Worm (Caenorhabditis elegans) whole organism, L1 larva: ENCODE results near the gene C23G10.10.

Source experiments
- C16A3.4 ChIP-seq: fragments of 150-350 bp; optimal IDR thresholded peaks from 2 replicates; lab custom pipeline; 2014; ENCODE audit warnings: missing biosample characterization, missing genetic modification characterization
- C34B4.2 ChIP-seq: sonication (generic microtip); optimal IDR thresholded peaks from 2 replicates; lab custom pipeline; 2017; ENCODE audit warnings: mild to moderate bottlenecking, missing genetic modification characterization, missing compliant biosample characterization
- aly-2 ChIP-seq: fragments of 150-350 bp; optimal IDR thresholded peaks from 2 replicates; lab custom pipeline; 2014; ENCODE audit warnings: missing biosample characterization, missing genetic modification characterization
- ama-1 ChIP-seq: fragments of 150-350 bp; optimal IDR thresholded peaks from 2 replicates; lab custom pipeline; 2014
- blmp-1 ChIP-seq: fragments of 150-350 bp; optimal IDR thresholded peaks from 2 replicates; lab custom pipeline; 2014; ENCODE audit warnings: missing biosample characterization, missing genetic modification characterization
- ceh-63 ChIP-seq: fragments of 200-800 bp; sonication (Bioruptor generic); optimal IDR thresholded peaks from 2 replicates; lab custom pipeline; 2018; ENCODE audit warnings: mild to moderate bottlenecking, missing genetic modification characterization, missing compliant biosample characterization
- ceh-8 ChIP-seq: fragments of 200-800 bp; sonication (Bioruptor generic); optimal IDR thresholded peaks from 2 replicates; lab custom pipeline; 2018; ENCODE audit warnings: mild to moderate bottlenecking, missing genetic modification characterization, moderate library complexity, missing compliant biosample characterization
- ceh-88 ChIP-seq: fragments of 200-800 bp; sonication (Bioruptor generic); IDR thresholded peaks from 2 replicates; pipeline ENCODE4 v1.3.6; 2022; ENCODE audit warnings: missing genetic modification characterization, missing compliant biosample characterization
- dpl-1 ChIP-seq, 3 experiments: fragments of 150-350 bp in 2 of 3; sonication (generic microtip) in 1 of 3; optimal IDR thresholded peaks; 2 replicates each; lab custom pipeline; 2014 to 2017; ENCODE audit warnings: missing biosample characterization in 3 of 3, missing genetic modification characterization in 3 of 3, missing genetic modification reagents in 3 of 3
- dsc-1 ChIP-seq: sonication (generic microtip); optimal IDR thresholded peaks from 2 replicates; lab custom pipeline; 2016; ENCODE audit warnings: mild to moderate bottlenecking, missing genetic modification characterization, missing compliant biosample characterization
- efl-3 ChIP-seq: fragments of 200-800 bp; sonication (Bioruptor generic); optimal IDR thresholded peaks from 2 replicates; lab custom pipeline; 2018; ENCODE audit warnings: mild to moderate bottlenecking, missing genetic modification characterization, missing compliant biosample characterization
- egl-13 ChIP-seq: sonication (generic microtip); optimal IDR thresholded peaks from 2 replicates; lab custom pipeline; 2016; ENCODE audit warnings: missing genotype, missing genetic modification reagents, missing genetic modification characterization, missing compliant biosample characterization
- elt-2 ChIP-seq: sonication (generic microtip); optimal IDR thresholded peaks from 2 replicates; lab custom pipeline; 2016; ENCODE audit warnings: missing genetic modification characterization, mild to moderate bottlenecking, inconsistent platforms, missing compliant biosample characterization, missing genetic modification reagents
- elt-3 ChIP-seq, 6 experiments: fragments of 150-350 bp in 1 of 6; sonication (generic microtip); optimal IDR thresholded peaks; 2 replicates each; lab custom pipeline; 2017 to 2018; ENCODE audit warnings: missing biosample characterization in 6 of 6, missing genetic modification characterization in 6 of 6, inconsistent platforms in 1 of 6
- ets-5 ChIP-seq: fragments of 200-800 bp; sonication (Bioruptor generic); IDR thresholded peaks from 2 replicates; pipeline ENCODE4 v1.3.6; 2022; ENCODE audit warnings: missing genetic modification characterization, missing compliant biosample characterization
- fkh-10 ChIP-seq: sonication (generic microtip); optimal IDR thresholded peaks from 2 replicates; lab custom pipeline; 2017; ENCODE audit warnings: missing biosample characterization, missing genetic modification reagents, missing genetic modification characterization
- hlh-17 ChIP-seq: fragments of 200-800 bp; sonication (Bioruptor generic); optimal IDR thresholded peaks from 2 replicates; lab custom pipeline; 2018; ENCODE audit warnings: missing genetic modification characterization, mild to moderate bottlenecking, missing compliant biosample characterization, moderate library complexity, borderline replicate concordance
- hpl-2 ChIP-seq: fragments of 150-350 bp; optimal IDR thresholded peaks from 2 replicates; lab custom pipeline; 2014; ENCODE audit warnings: missing biosample characterization, missing genetic modification reagents, missing genetic modification characterization
- irx-1 ChIP-seq: sonication (generic microtip); optimal IDR thresholded peaks from 2 replicates; lab custom pipeline; 2016; ENCODE audit warnings: missing genetic modification characterization, missing compliant biosample characterization
- isw-1 ChIP-seq: fragments of 200-800 bp; sonication (Bioruptor generic); IDR thresholded peaks from 2 replicates; pipeline ENCODE4 v1.3.6; 2022; ENCODE audit warnings: missing genetic modification characterization, missing compliant biosample characterization
- lin-14 ChIP-seq: fragments of 200-800 bp; sonication (Bioruptor generic); optimal IDR thresholded peaks from 2 replicates; lab custom pipeline; 2018; ENCODE audit warnings: mild to moderate bottlenecking, missing genetic modification characterization, moderate library complexity, missing compliant biosample characterization
- lin-15B ChIP-seq: fragments of 150-350 bp; sonication (generic microtip); optimal IDR thresholded peaks from 3 replicates; lab custom pipeline; 2014; ENCODE audit warnings: missing biosample characterization, missing genetic modification characterization
- lin-35 ChIP-seq, 2 experiments: fragments of 150-350 bp; optimal IDR thresholded peaks; 2 replicates each; lab custom pipeline; 2014; ENCODE audit warnings: missing biosample characterization in 2 of 2, missing genetic modification characterization in 2 of 2, missing genetic modification reagents in 2 of 2
- lin-39 ChIP-seq: fragments of 150-350 bp; optimal IDR thresholded peaks from 2 replicates; lab custom pipeline; 2014; ENCODE audit warnings: missing biosample characterization, missing genetic modification reagents, missing genetic modification characterization
- mab-9 ChIP-seq: fragments of 200-800 bp; sonication (Bioruptor generic); IDR thresholded peaks from 2 replicates; pipeline ENCODE4 v1.3.6; 2022; ENCODE audit warnings: missing genetic modification reagents, missing genetic modification characterization, missing compliant biosample characterization
- mdl-1 ChIP-seq, 2 experiments: fragments of 150-350 bp; optimal IDR thresholded peaks; 2 replicates each; lab custom pipeline; 2014 to 2017; ENCODE audit warnings: missing biosample characterization in 2 of 2, missing genetic modification characterization in 2 of 2, inconsistent platforms in 1 of 2
- mef-2 ChIP-seq: fragments of 150-350 bp; optimal IDR thresholded peaks from 2 replicates; lab custom pipeline; 2014; ENCODE audit warnings: missing biosample characterization, missing genetic modification characterization
- nhr-11 ChIP-seq: fragments of 150-350 bp; optimal IDR thresholded peaks from 2 replicates; lab custom pipeline; 2014; ENCODE audit warnings: missing biosample characterization, missing genetic modification characterization
- nhr-12 ChIP-seq: sonication (generic microtip); optimal IDR thresholded peaks from 2 replicates; lab custom pipeline; 2017; ENCODE audit warnings: missing biosample characterization, missing genetic modification characterization
- nhr-71 ChIP-seq: sonication (generic microtip); optimal IDR thresholded peaks from 2 replicates; lab custom pipeline; 2016; ENCODE audit warnings: mild to moderate bottlenecking, missing genetic modification characterization, moderate library complexity, missing compliant biosample characterization
- nhr-76 ChIP-seq: sonication (generic microtip); optimal IDR thresholded peaks from 2 replicates; lab custom pipeline; 2017; ENCODE audit warnings: missing biosample characterization, missing genetic modification characterization
- nhr-84 ChIP-seq: sonication (generic microtip); optimal IDR thresholded peaks from 2 replicates; lab custom pipeline; 2017; ENCODE audit warnings: missing biosample characterization, missing genetic modification characterization
- nhr-85 ChIP-seq: sonication (generic microtip); peaks from one replicate; lab custom pipeline; 2016; ENCODE audit warnings: missing genetic modification characterization, inconsistent platforms, missing compliant biosample characterization
- nhr-90 ChIP-seq: sonication (generic microtip); optimal IDR thresholded peaks from 2 replicates; lab custom pipeline; 2016; ENCODE audit warnings: mild to moderate bottlenecking, missing genetic modification characterization, missing compliant biosample characterization; ENCODE audit not compliant: poor library complexity
- pag-3 ChIP-seq: sonication (generic microtip); optimal IDR thresholded peaks from 2 replicates; lab custom pipeline; 2017; ENCODE audit warnings: missing genetic modification characterization, mild to moderate bottlenecking, missing compliant biosample characterization, antibody characterized with exemption, borderline replicate concordance; ENCODE audit not compliant: insufficient read depth
- pqm-1 ChIP-seq: sonication (generic microtip); optimal IDR thresholded peaks from 3 replicates; lab custom pipeline; 2017; ENCODE audit warnings: missing biosample characterization, missing genetic modification characterization
- rnt-1 ChIP-seq: sonication (generic microtip); optimal IDR thresholded peaks from 2 replicates; lab custom pipeline; 2016; ENCODE audit warnings: mild to moderate bottlenecking, missing genetic modification characterization, moderate library complexity, missing compliant biosample characterization
- skn-1 ChIP-seq: fragments of 150-350 bp; optimal IDR thresholded peaks from 2 replicates; lab custom pipeline; 2014; ENCODE audit warnings: missing biosample characterization, missing genetic modification characterization
- snu-23 ChIP-seq: sonication (generic microtip); optimal IDR thresholded peaks from 2 replicates; lab custom pipeline; 2016; ENCODE audit warnings: missing genetic modification characterization, missing compliant biosample characterization
- sptf-1 ChIP-seq: fragments of 150-350 bp; optimal IDR thresholded peaks from 2 replicates; lab custom pipeline; 2014; ENCODE audit warnings: missing biosample characterization, missing genetic modification characterization
- swsn-7 ChIP-seq: sonication (generic microtip); optimal IDR thresholded peaks from 2 replicates; lab custom pipeline; 2016; ENCODE audit warnings: missing genetic modification characterization, missing compliant biosample characterization
- tlp-1 ChIP-seq: fragments of 150-350 bp; optimal IDR thresholded peaks from 2 replicates; lab custom pipeline; 2014; ENCODE audit warnings: missing biosample characterization, missing genetic modification characterization
- unc-62 ChIP-seq: fragments of 150-350 bp; optimal IDR thresholded peaks from 2 replicates; lab custom pipeline; 2014; ENCODE audit warnings: missing biosample characterization, missing genetic modification reagents, missing genetic modification characterization
- unc-86 ChIP-seq: sonication (generic microtip); optimal IDR thresholded peaks from 2 replicates; lab custom pipeline; 2016; ENCODE audit warnings: missing genetic modification characterization, missing compliant biosample characterization
- vab-15 ChIP-seq: sonication (generic microtip); optimal IDR thresholded peaks from 2 replicates; lab custom pipeline; 2017; ENCODE audit warnings: missing genotype, mild to moderate bottlenecking, missing genetic modification characterization, missing compliant biosample characterization
- xbp-1 ChIP-seq: sonication (generic microtip); optimal IDR thresholded peaks from 2 replicates; lab custom pipeline; 2016; ENCODE audit warnings: missing genetic modification characterization, missing compliant biosample characterization
- zag-1 ChIP-seq: fragments of 150-350 bp; optimal IDR thresholded peaks from 2 replicates; lab custom pipeline; 2014; ENCODE audit warnings: missing biosample characterization, missing genetic modification characterization
- zip-4 ChIP-seq: fragments of 200-800 bp; sonication (Bioruptor generic); optimal IDR thresholded peaks from 2 replicates; lab custom pipeline; 2018; ENCODE audit warnings: mild to moderate bottlenecking, missing genetic modification characterization, moderate library complexity, missing compliant biosample characterization
- ztf-11 ChIP-seq, 2 experiments: sonication (generic microtip); optimal IDR thresholded peaks; 2 replicates each; lab custom pipeline; 2016 to 2017; ENCODE audit warnings: missing genetic modification characterization in 2 of 2, missing biosample characterization in 1 of 2, missing compliant biosample characterization in 1 of 2
- ztf-4 ChIP-seq: fragments of 150-350 bp; optimal IDR thresholded peaks from 2 replicates; lab custom pipeline; 2014; ENCODE audit warnings: missing biosample characterization, missing genetic modification characterization

C23G10.10 gene

DNA sequence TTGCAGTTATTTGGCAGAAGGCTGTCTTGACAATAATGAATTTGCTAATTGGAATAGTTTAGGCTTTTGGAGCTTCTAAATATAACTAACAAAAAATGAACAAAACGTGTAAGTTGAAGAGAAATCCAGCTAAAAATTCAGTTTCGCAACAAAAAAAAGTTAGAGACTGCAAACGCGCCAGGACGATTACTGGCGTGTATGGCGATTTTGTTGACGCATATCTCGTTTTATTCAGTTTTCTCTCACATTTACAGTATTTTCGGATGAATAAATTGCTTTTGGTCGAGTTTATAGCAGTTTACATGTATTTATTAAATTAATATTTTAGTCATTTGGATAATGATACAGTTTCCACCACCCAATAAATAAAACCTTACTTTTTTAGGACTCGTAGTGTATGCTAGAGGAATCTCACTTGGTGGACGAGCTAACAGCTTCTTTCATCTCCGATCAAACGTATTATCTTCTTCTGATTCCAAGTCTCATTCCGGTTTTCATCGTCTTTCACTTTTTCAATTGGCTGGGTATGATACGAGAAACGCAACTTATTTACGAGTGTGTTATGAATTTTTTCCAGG lies 40.7 kb downstream of the C23G10.10 start, which contains the start of the genes abcf-3 and F42A10.5 (continued):
- TF ChIP-seq blmp-1 = peak; percentile 59
- peak; percentile 77 for TF ChIP-seq swsn-7 (tag; lab: Kevin White, UChicago)
- no peak for TF ChIP-seq C34B4.2
- TF ChIP-seq elt-3 (tag; optimal IDR thresholded peaks at IDR 0.05; lab: Kevin White, UChicago) = peak in 2 of 6 experiments; percentile 46 to 78
- TF ChIP-seq isw-1 (GFP tag; lab: Robert Waterston, UW) = peak; percentile 61
- TF ChIP-seq pqm-1 (tag; lab: Kevin White, UChicago) = no peak
- no peak for TF ChIP-seq nhr-12 (tag; lab: Kevin White, UChicago)
- TF ChIP-seq vab-15 (tag; lab: Kevin White, UChicago) = no peak
- peak; percentile 30 for TF ChIP-seq ztf-4 (tag; lab: Kevin White, UChicago)
- peak; percentile 66 for TF ChIP-seq dsc-1
- TF ChIP-seq ceh-88 (GFP tag; lab: Robert Waterston, UW) = no peak
- TF ChIP-seq nhr-76 (tag; lab: Kevin White, UChicago) = no peak
- peak; percentile 64 for TF ChIP-seq nhr-90
- peak in 1 of 2 experiments; percentile 50 for TF ChIP-seq mdl-1 (tag; optimal IDR thresholded peaks at IDR 0.05; lab: Kevin White, UChicago)
- TF ChIP-seq hpl-2 = peak; percentile 38
- TF ChIP-seq ets-5 (GFP tag; lab: Robert Waterston, UW) = no peak
- no peak for TF ChIP-seq pag-3 (tag; lab: Kevin White, UChicago)
- peak; percentile 61 for TF ChIP-seq xbp-1 (tag; lab: Kevin White, UChicago)
- no peak for TF ChIP-seq zag-1 (tag; lab: Kevin White, UChicago)
- TF ChIP-seq ceh-8 (GFP tag; lab: Kevin White, UChicago) = no peak
- peak; percentile 60 for TF ChIP-seq lin-39 (tag; lab: Kevin White, UChicago)
- TF ChIP-seq rnt-1 = peak; percentile 83
- no peak for TF ChIP-seq mef-2 (tag; lab: Kevin White, UChicago)
- no peak for TF ChIP-seq mab-9 (GFP tag; lab: Robert Waterston, UW)
- peak; percentile 5 for TF ChIP-seq nhr-11 (tag; lab: Kevin White, UChicago)
- TF ChIP-seq aly-2 (tag; lab: Kevin White, UChicago) = peak; percentile 23
- peak; percentile 57 for TF ChIP-seq fkh-10 (GFP tag; lab: Kevin White, UChicago)
- peak; percentile 45 for TF ChIP-seq elt-2 (tag; lab: Kevin White, UChicago)
- no peak for TF ChIP-seq ceh-63 (GFP tag; lab: Kevin White, UChicago)
- no peak for TF ChIP-seq efl-3 (GFP tag; lab: Kevin White, UChicago)
- peak; percentile 72 for TF ChIP-seq lin-14 (GFP tag; lab: Kevin White, UChicago)
- peak; percentile 73 to 77 (median 76) for TF ChIP-seq dpl-1 (GFP tag; optimal IDR thresholded peaks at IDR 0.05; lab: Kevin White, UChicago)
- peak; percentile 85 for TF ChIP-seq nhr-85 (tag; lab: Kevin White, UChicago)
- TF ChIP-seq unc-86 (tag; lab: Kevin White, UChicago) = peak; percentile 37
- TF ChIP-seq ama-1 (lab: Kevin White, UChicago) = no peak
- no peak for TF ChIP-seq hlh-17 (GFP tag; lab: Kevin White, UChicago)
- TF ChIP-seq zip-4 (GFP tag; lab: Kevin White, UChicago) = peak; percentile 21
- no peak for TF ChIP-seq unc-62 (GFP tag; lab: Kevin White, UChicago)
- TF ChIP-seq skn-1 (tag; lab: Kevin White, UChicago) = peak; percentile 85
- peak; percentile 20 for TF ChIP-seq egl-13 (tag; lab: Kevin White, UChicago)
- TF ChIP-seq, all 84 proteins: peak for 49

DNA sequence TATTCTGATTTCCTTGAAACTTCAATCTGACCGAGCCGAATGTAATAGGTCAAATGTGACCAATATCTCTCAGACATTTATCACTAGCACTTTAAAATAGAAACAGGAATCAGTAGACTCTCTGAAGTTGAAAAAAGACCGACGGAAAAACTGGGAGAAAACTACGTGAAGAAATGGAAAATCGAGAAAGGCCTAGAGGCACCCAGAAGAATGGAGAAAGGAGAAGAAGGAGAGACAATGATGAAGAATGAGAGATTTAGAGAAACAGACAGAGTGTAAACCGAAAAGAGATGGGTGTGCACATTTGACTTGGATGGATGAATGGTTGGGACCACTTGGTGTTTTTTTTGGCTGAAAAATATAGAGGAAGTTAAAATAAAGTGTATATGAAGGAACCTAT lies 43.8 kb downstream of the C23G10.10 start:
- TF ChIP-seq ets-5 (GFP tag; lab: Robert Waterston, UW) (no peak), lin-15B (tag; lab: Kevin White, UChicago) (no peak), nhr-71 (tag; lab: Kevin White, UChicago) (peak; percentile 72), nhr-84 (no peak), unc-86 (tag; lab: Kevin White, UChicago) (no peak), blmp-1 (peak; percentile 85), zag-1 (tag; lab: Kevin White, UChicago) (no peak), skn-1 (tag; lab: Kevin White, UChicago) (peak; percentile 29), ama-1 (lab: Kevin White, UChicago) (no peak), unc-62 (GFP tag; lab: Kevin White, UChicago) (no peak), elt-3 (tag; optimal IDR thresholded peaks at IDR 0.05; lab: Kevin White, UChicago) (no peak), sptf-1 (tag; lab: Kevin White, UChicago) (no peak), snu-23 (GFP tag; lab: Kevin White, UChicago) (peak; percentile 76), irx-1 (tag; lab: Kevin White, UChicago) (no peak), tlp-1 (tag; lab: Kevin White, UChicago) (no peak), ztf-11 (tag; optimal IDR thresholded peaks at IDR 0.05; lab: Kevin White, UChicago) (no peak), C16A3.4 (no peak), ceh-8 (GFP tag; lab: Kevin White, UChicago) (no peak), lin-35 (GFP tag; optimal IDR thresholded peaks at IDR 0.05; lab: Kevin White, UChicago) (peak in 1 of 2 experiments; percentile 34), dsc-1 (peak; percentile 10)
